Fruit fly (Drosophila melanogaster): ENCODE results near the gene trh.

Gene trh

dm6 chr3L:329153-329698, 63.2 kb downstream of the trh start (continued):
- TF ChIP-seq prd (optimal IDR thresholded peaks at IDR 0.05) (no peak), prd (GFP tag; IDR thresholded peaks at IDR 0.05) (no peak), Mes4 (GFP tag; optimal IDR thresholded peaks at IDR 0.05) (no peak), CG1647 (GFP tag; optimal IDR thresholded peaks at IDR 0.05) (no peak), al (GFP tag; IDR thresholded peaks at IDR 0.05) (no peak), CG9876 (GFP tag; optimal IDR thresholded peaks at IDR 0.05) (no peak), Doc2 (GFP tag; IDR thresholded peaks at IDR 0.05) (no peak), D19A (tag; optimal IDR thresholded peaks at IDR 0.05) (no peak), Hr78 (GFP tag; optimal IDR thresholded peaks at IDR 0.05) (no peak), Ssrp (tag; optimal IDR thresholded peaks at IDR 0.05) (no peak), fd102C (GFP tag; optimal IDR thresholded peaks at IDR 0.05) (no peak), NC2α (GFP tag; optimal IDR thresholded peaks at IDR 0.05) (no peak), Neu2 (GFP tag; optimal IDR thresholded peaks at IDR 0.05; ENCODE audit: borderline replicate concordance) (no peak), Jarid2 (GFP tag; optimal IDR thresholded peaks at IDR 0.05) (no peak), tup (GFP tag; optimal IDR thresholded peaks at IDR 0.05) (no peak), CG4404 (GFP tag; IDR thresholded peaks at IDR 0.05) (no peak), chif (GFP tag; optimal IDR thresholded peaks at IDR 0.05) (no peak), br (optimal IDR thresholded peaks at IDR 0.05) (no peak), ash1 (GFP tag; optimal IDR thresholded peaks at IDR 0.05) (no peak), knrl (GFP tag; IDR thresholded peaks at IDR 0.05; ENCODE audit: partially characterized antibody) (peak; percentile 42; the same call in 2 of the 3 replicates), Kr (GFP tag; optimal IDR thresholded peaks at IDR 0.05) (no peak), Hmx (GFP tag; optimal IDR thresholded peaks at IDR 0.05) (no peak), CG2889 (GFP tag; IDR thresholded peaks at IDR 0.05) (no peak), CG3407 (GFP tag; optimal IDR thresholded peaks at IDR 0.05) (no peak), Sox100B (GFP tag; optimal IDR thresholded peaks at IDR 0.05) (no peak), disco-r (GFP tag; optimal IDR thresholded peaks at IDR 0.05) (no peak), CG8388 (GFP tag; optimal IDR thresholded peaks at IDR 0.05) (peak; percentile 86), ci (GFP tag; IDR thresholded peaks at IDR 0.05) (peak; percentile 31; the same call in 1 of the 3 replicates), Hr39 (optimal IDR thresholded peaks at IDR 0.05) (no peak), grn (GFP tag; optimal IDR thresholded peaks at IDR 0.05) (no peak), run (tag; optimal IDR thresholded peaks at IDR 0.05) (no peak)

dm6 chr3L:327833-328232, 64.6 kb downstream of the trh start, which contains the start of the genes Atac3 and Ptpmeg:
Gene Atac3 (minus strand): TSS chr3L:327992.
Gene Ptpmeg (plus strand): TSS chr3L:328097.
- TF ChIP-seq lola (GFP tag; optimal IDR thresholded peaks at IDR 0.05) (peak in 1 of 3 experiments; percentile 6), CG7963 (GFP tag; IDR thresholded peaks at IDR 0.05; ENCODE audit: partially characterized antibody) (0 out of 3 replicates have a peak, but pooled peaks have one; percentile 4), jumu (GFP tag; optimal IDR thresholded peaks at IDR 0.05) (no peak), CG9797 (GFP tag; optimal IDR thresholded peaks at IDR 0.05) (peak; percentile 79), pzg (GFP tag; optimal IDR thresholded peaks at IDR 0.05) (peak; percentile 71), trem (tag; optimal IDR thresholded peaks at IDR 0.05) (peak; percentile 32), inv (GFP tag; IDR thresholded peaks at IDR 0.05; ENCODE audit: partially characterized antibody) (0 out of 2 replicates have a peak, but pooled peaks have one; percentile 20), NK7.1 (GFP tag; optimal IDR thresholded peaks at IDR 0.05) (no peak), CG2116 (GFP tag; optimal IDR thresholded peaks at IDR 0.05) (peak; percentile 70), tna (GFP tag; IDR thresholded peaks at IDR 0.05; ENCODE audit: partially characterized antibody) (no peak), Stat92E (GFP tag; optimal IDR thresholded peaks at IDR 0.05) (peak in 1 of 3 experiments; percentile 9), CG17186 (GFP tag; optimal IDR thresholded peaks at IDR 0.05) (no peak), CG31224 (GFP tag; IDR thresholded peaks at IDR 0.05) (no peak), CG8290 (GFP tag; optimal IDR thresholded peaks at IDR 0.05) (peak; percentile 48), CG8290 (tag; optimal IDR thresholded peaks at IDR 0.05) (peak in 1 of 2 experiments; percentile 36), B-H2 (GFP tag; optimal IDR thresholded peaks at IDR 0.05) (no peak), Nf-YC (tag; optimal IDR thresholded peaks at IDR 0.05) (peak; percentile 27), wek (GFP tag; optimal IDR thresholded peaks at IDR 0.05) (no peak), grau (tag; optimal IDR thresholded peaks at IDR 0.05) (peak; percentile 8), amos (GFP tag; IDR thresholded peaks at IDR 0.05; ENCODE audit: partially characterized antibody) (peak; percentile 60), Myb (GFP tag; optimal IDR thresholded peaks at IDR 0.05) (peak; percentile 50)
